Worm (Caenorhabditis elegans) whole organism, late embryonic: ENCODE results near the gene slcf-1.

Source experiments
- ceh-45 ChIP-seq: fragments of 200-800 bp; sonication (Bioruptor generic); IDR thresholded peaks from 2 replicates; pipeline ENCODE4 v1.3.6; 2022; ENCODE audit warnings: missing genetic modification reagents, missing genetic modification characterization, missing compliant biosample characterization
- hlh-30 ChIP-seq: sonication (generic microtip); optimal IDR thresholded peaks from 2 replicates; lab custom pipeline; 2017; ENCODE audit warnings: antibody characterized with exemption, missing genetic modification characterization, missing compliant biosample characterization; ENCODE audit not compliant: insufficient read depth
- pqm-1 ChIP-seq: sonication (generic microtip); optimal IDR thresholded peaks from 2 replicates; lab custom pipeline; 2016; ENCODE audit warnings: missing genetic modification characterization, missing compliant biosample characterization
- pros-1 ChIP-seq: fragments of 150-350 bp; optimal IDR thresholded peaks from 2 replicates; lab custom pipeline; 2014; ENCODE audit warnings: missing biosample characterization, missing genetic modification reagents, missing genetic modification characterization

ce11 chrX:10541789-10542188 is 12.7 kb downstream of the slcf-1 start:
- no peak for TF ChIP-seq ceh-45
- no peak for TF ChIP-seq pqm-1 (tag; lab: Kevin White, UChicago)
- TF ChIP-seq hlh-30 (tag; lab: Kevin White, UChicago): no peak
- TF ChIP-seq pros-1 (tag; lab: Kevin White, UChicago): no peak
